Worm (Caenorhabditis elegans) whole organism, late embryonic: ENCODE results near the gene T04C12.33.

Experiments used
- ahr-1 ChIP-seq: sonication (generic microtip); optimal IDR thresholded peaks from 2 replicates; lab custom pipeline; 2016; ENCODE audit warnings: missing genetic modification characterization, missing compliant biosample characterization
- ama-1 ChIP-seq: fragments of 150-350 bp; optimal IDR thresholded peaks from 2 replicates; lab custom pipeline; 2014
- ceh-18 ChIP-seq: sonication (generic microtip); optimal IDR thresholded peaks from 2 replicates; lab custom pipeline; 2016; ENCODE audit warnings: missing genetic modification characterization, missing compliant biosample characterization
- ceh-24 ChIP-seq: sonication (generic microtip); optimal IDR thresholded peaks from 2 replicates; lab custom pipeline; 2016; ENCODE audit warnings: mild to moderate bottlenecking, missing genetic modification characterization, missing compliant biosample characterization
- ceh-30 ChIP-seq: fragments of 150-350 bp; optimal IDR thresholded peaks from 2 replicates; lab custom pipeline; 2014; ENCODE audit warnings: missing biosample characterization, missing genetic modification characterization
- ceh-31 ChIP-seq: sonication (generic microtip); optimal IDR thresholded peaks from 2 replicates; lab custom pipeline; 2016; ENCODE audit warnings: missing genetic modification characterization, missing compliant biosample characterization
- ceh-34 ChIP-seq: sonication (generic microtip); optimal IDR thresholded peaks from 2 replicates; lab custom pipeline; 2016; ENCODE audit warnings: mild to moderate bottlenecking, missing genetic modification characterization, missing compliant biosample characterization
- ceh-48 ChIP-seq: sonication (generic microtip); optimal IDR thresholded peaks from 2 replicates; lab custom pipeline; 2016; ENCODE audit warnings: missing genetic modification characterization, inconsistent platforms, missing compliant biosample characterization
- ceh-6 ChIP-seq: fragments of 200-800 bp; sonication (Bioruptor generic); optimal IDR thresholded peaks from 2 replicates; lab custom pipeline; 2018; ENCODE audit warnings: mild to moderate bottlenecking, missing genetic modification characterization, missing compliant biosample characterization
- dmd-4 ChIP-seq: sonication (generic microtip); optimal IDR thresholded peaks from 2 replicates; lab custom pipeline; 2016; ENCODE audit warnings: borderline replicate concordance, missing genetic modification characterization, missing compliant biosample characterization
- elt-2 ChIP-seq: sonication (generic microtip); optimal IDR thresholded peaks from 2 replicates; lab custom pipeline; 2016; ENCODE audit warnings: missing genetic modification reagents, missing genetic modification characterization, missing compliant biosample characterization
- ets-4 ChIP-seq: sonication (generic microtip); optimal IDR thresholded peaks from 2 replicates; lab custom pipeline; 2016; ENCODE audit warnings: missing genetic modification characterization, missing compliant biosample characterization
- eyg-1 ChIP-seq: sonication (generic microtip); optimal IDR thresholded peaks from 2 replicates; lab custom pipeline; 2016; ENCODE audit warnings: missing genotype, missing genetic modification characterization, missing compliant biosample characterization
- fkh-6 ChIP-seq: sonication (generic microtip); optimal IDR thresholded peaks from 2 replicates; lab custom pipeline; 2016; ENCODE audit warnings: missing genetic modification characterization, missing compliant biosample characterization
- hlh-13 ChIP-seq: fragments of 200-800 bp; sonication (Bioruptor generic); optimal IDR thresholded peaks from 2 replicates; lab custom pipeline; 2018; ENCODE audit warnings: mild to moderate bottlenecking, missing genetic modification characterization, missing compliant biosample characterization
- hlh-8 ChIP-seq: sonication (generic microtip); optimal IDR thresholded peaks from 2 replicates; lab custom pipeline; 2016; ENCODE audit warnings: missing genotype, missing genetic modification characterization, missing compliant biosample characterization
- lim-6 ChIP-seq: sonication (generic microtip); optimal IDR thresholded peaks from 2 replicates; lab custom pipeline; 2016; ENCODE audit warnings: missing genetic modification characterization, missing compliant biosample characterization
- lin-11 ChIP-seq: fragments of 200-800 bp; sonication (Bioruptor generic); optimal IDR thresholded peaks from 2 replicates; lab custom pipeline; 2018; ENCODE audit warnings: mild to moderate bottlenecking, missing genetic modification characterization, missing compliant biosample characterization
- nfya-1 ChIP-seq: sonication (generic microtip); optimal IDR thresholded peaks from 2 replicates; lab custom pipeline; 2017; ENCODE audit warnings: missing genetic modification characterization, mild to moderate bottlenecking, missing compliant biosample characterization, antibody characterized with exemption, moderate library complexity
- nhr-11 ChIP-seq: fragments of 150-350 bp; optimal IDR thresholded peaks from 2 replicates; lab custom pipeline; 2014; ENCODE audit warnings: missing biosample characterization, missing genetic modification characterization
- pag-3 ChIP-seq: sonication (generic microtip); optimal IDR thresholded peaks from 2 replicates; lab custom pipeline; 2016; ENCODE audit warnings: missing compliant biosample characterization, missing genetic modification characterization, borderline replicate concordance
- pat-9 ChIP-seq: fragments of 200-800 bp; sonication (Bioruptor generic); optimal IDR thresholded peaks from 2 replicates; lab custom pipeline; 2018; ENCODE audit warnings: mild to moderate bottlenecking, missing genetic modification characterization, moderate library complexity, missing compliant biosample characterization
- pha-2 ChIP-seq: sonication (generic microtip); optimal IDR thresholded peaks from 2 replicates; lab custom pipeline; 2017; ENCODE audit warnings: mild to moderate bottlenecking, missing genetic modification characterization, missing compliant biosample characterization
- pqm-1 ChIP-seq: sonication (generic microtip); optimal IDR thresholded peaks from 2 replicates; lab custom pipeline; 2016; ENCODE audit warnings: missing genetic modification characterization, missing compliant biosample characterization
- ref-2 ChIP-seq: sonication (generic microtip); optimal IDR thresholded peaks from 2 replicates; lab custom pipeline; 2016; ENCODE audit warnings: missing genetic modification characterization, missing compliant biosample characterization
- rnt-1 ChIP-seq: sonication (generic microtip); optimal IDR thresholded peaks from 2 replicates; lab custom pipeline; 2016; ENCODE audit warnings: missing genetic modification characterization, missing compliant biosample characterization
- sdc-2 ChIP-seq: sonication (generic microtip); optimal IDR thresholded peaks from 2 replicates; lab custom pipeline; 2016; ENCODE audit warnings: missing genotype, missing genetic modification characterization, missing compliant biosample characterization
- sox-2 ChIP-seq: fragments of 200-800 bp; sonication (Bioruptor generic); IDR thresholded peaks from 2 replicates; pipeline ENCODE4 v1.3.6; 2022; ENCODE audit warnings: missing genetic modification reagents, missing genetic modification characterization, missing compliant biosample characterization
- sox-4 ChIP-seq: sonication (generic microtip); optimal IDR thresholded peaks from 2 replicates; lab custom pipeline; 2017; ENCODE audit warnings: mild to moderate bottlenecking, missing genetic modification characterization, inconsistent platforms, missing compliant biosample characterization
- syd-9 ChIP-seq: sonication (generic microtip); optimal IDR thresholded peaks from 2 replicates; lab custom pipeline; 2016; ENCODE audit warnings: mild to moderate bottlenecking, missing genetic modification characterization, moderate library complexity, missing compliant biosample characterization
- tbx-2 ChIP-seq: sonication (generic microtip); optimal IDR thresholded peaks from 2 replicates; lab custom pipeline; 2016; ENCODE audit warnings: missing genetic modification characterization, missing compliant biosample characterization
- ttx-3 ChIP-seq: sonication (generic microtip); optimal IDR thresholded peaks from 2 replicates; lab custom pipeline; 2016; ENCODE audit warnings: missing genetic modification reagents, missing genetic modification characterization, missing compliant biosample characterization
- unc-3 ChIP-seq, 2 experiments: fragments of 200-800 bp in 1 of 2; sonication (Bioruptor generic) in 1 of 2; sonication (generic microtip) in 1 of 2; conservative IDR thresholded peaks in 1 of 2; optimal IDR thresholded peaks in 1 of 2; 2 replicates each; pipeline versions ENCODE4 v1.3.6 to Lab custom; 2016 to 2022; ENCODE audit warnings: missing compliant biosample characterization in 2 of 2, missing genetic modification characterization in 2 of 2, missing genetic modification reagents in 1 of 2
- unc-55 ChIP-seq: sonication (generic microtip); optimal IDR thresholded peaks from 2 replicates; lab custom pipeline; 2017; ENCODE audit warnings: missing biosample characterization, missing genetic modification reagents, missing genetic modification characterization
- unc-86 ChIP-seq: sonication (generic microtip); optimal IDR thresholded peaks from 2 replicates; lab custom pipeline; 2016; ENCODE audit warnings: missing genetic modification characterization, missing compliant biosample characterization
- zip-5 ChIP-seq: sonication (generic microtip); optimal IDR thresholded peaks from 2 replicates; lab custom pipeline; 2016; ENCODE audit warnings: missing genetic modification characterization, missing compliant biosample characterization

Gene T04C12.33

ce11 chrV:11078874-11079273, 26.9 kb downstream of the T04C12.33 start:
- no peak for TF ChIP-seq lin-11 (tag; lab: Kevin White, UChicago)
- TF ChIP-seq fkh-6 (tag; lab: Kevin White, UChicago), result no peak
- TF ChIP-seq ceh-6 (GFP tag; lab: Kevin White, UChicago), result no peak
- no peak for TF ChIP-seq ets-4
- no peak for TF ChIP-seq hlh-8 (tag; lab: Kevin White, UChicago)
- no peak for TF ChIP-seq pha-2 (tag; lab: Kevin White, UChicago)
- TF ChIP-seq lim-6 (tag; lab: Kevin White, UChicago), result no peak
- TF ChIP-seq ceh-31 (tag; lab: Kevin White, UChicago), result no peak

- TF ChIP-seq ceh-31 (tag; lab: Kevin White, UChicago), result peak; percentile 55
- no peak for TF ChIP-seq eyg-1
- TF ChIP-seq elt-2 (tag; lab: Kevin White, UChicago), result peak; percentile 95
- TF ChIP-seq ama-1 (lab: Kevin White, UChicago), result no peak
- TF ChIP-seq rnt-1 (tag; lab: Kevin White, UChicago), result peak; percentile 47
- TF ChIP-seq ceh-34 (tag; lab: Kevin White, UChicago), result peak; percentile 69
- peak; percentile 14 for TF ChIP-seq fkh-6 (tag; lab: Kevin White, UChicago)
- peak; percentile 67 for TF ChIP-seq unc-55
- peak; percentile 88 for TF ChIP-seq nfya-1
- peak; percentile 84 for TF ChIP-seq ceh-18
- TF ChIP-seq ref-2 (tag; lab: Kevin White, UChicago), result peak; percentile 56
- TF ChIP-seq ets-4, result no peak
- peak; percentile 13 for TF ChIP-seq syd-9 (tag; lab: Kevin White, UChicago)
- TF ChIP-seq tbx-2 (tag; lab: Kevin White, UChicago), result peak; percentile 5
- no peak for TF ChIP-seq ahr-1 (tag; lab: Kevin White, UChicago)
- peak; percentile 14 for TF ChIP-seq sdc-2 (tag; lab: Kevin White, UChicago)
- TF ChIP-seq ttx-3 (tag; lab: Kevin White, UChicago), result no peak
Measured at ce11 chrV:11080345-11081102, 28.5 kb downstream of the T04C12.33 start, which contains the start of gene act-1. Gene act-1, plus strand, starts transcription at chrV:11081052.

DNA sequence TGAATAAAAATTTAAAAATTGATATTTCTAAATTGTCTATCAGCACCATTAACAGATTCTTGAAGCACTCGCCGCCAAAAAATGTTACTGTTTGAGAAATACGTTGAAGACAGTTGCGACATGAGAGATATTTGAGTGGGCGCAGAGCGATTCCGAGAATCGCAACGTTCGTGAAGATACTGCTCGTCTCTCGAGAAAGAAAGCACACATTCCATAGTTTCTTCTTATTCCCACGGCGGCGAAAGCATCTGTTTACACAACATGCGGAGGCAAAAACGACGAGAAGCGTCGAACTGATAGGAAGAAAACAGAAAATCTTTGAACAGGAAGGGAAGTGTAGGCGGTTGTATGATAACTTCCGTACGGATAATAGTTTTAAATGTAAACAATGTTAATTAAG, 30.5 kb downstream of the T04C12.33 start:
- TF ChIP-seq tbx-2 (tag; lab: Kevin White, UChicago), result peak; percentile 67
- TF ChIP-seq rnt-1 (tag; lab: Kevin White, UChicago), result peak; percentile 76
- no peak for TF ChIP-seq hlh-13 (GFP tag; lab: Kevin White, UChicago)
- TF ChIP-seq ceh-34 (tag; lab: Kevin White, UChicago), result peak; percentile 54
- peak; percentile 16 for TF ChIP-seq ceh-31 (tag; lab: Kevin White, UChicago)
- TF ChIP-seq unc-86 (tag; lab: Kevin White, UChicago), result no peak
- no peak for TF ChIP-seq ceh-30
- TF ChIP-seq ceh-48 (tag; lab: Kevin White, UChicago), result no peak
- no peak for TF ChIP-seq pha-2 (tag; lab: Kevin White, UChicago)
- TF ChIP-seq unc-55, result no peak
- no peak for TF ChIP-seq ttx-3 (tag; lab: Kevin White, UChicago)
- no peak for TF ChIP-seq ceh-6 (GFP tag; lab: Kevin White, UChicago)
- peak; percentile 61 for TF ChIP-seq nfya-1
- peak; percentile 94 for TF ChIP-seq ceh-18
- TF ChIP-seq dmd-4, result peak; percentile 7
- TF ChIP-seq unc-3 (GFP tag; conservative IDR thresholded peaks at IDR 0.05; lab: Robert Waterston, UW), result no peak
- TF ChIP-seq unc-3 (tag; optimal IDR thresholded peaks at IDR 0.05; lab: Kevin White, UChicago), result no peak
- TF ChIP-seq hlh-8 (tag; lab: Kevin White, UChicago), result peak; percentile 45
- peak; percentile 5 for TF ChIP-seq pat-9 (tag; lab: Kevin White, UChicago)
- no peak for TF ChIP-seq ceh-24 (tag; lab: Kevin White, UChicago)
- TF ChIP-seq zip-5 (tag; lab: Kevin White, UChicago), result no peak
- TF ChIP-seq sox-4, result no peak
- TF ChIP-seq pqm-1 (tag; lab: Kevin White, UChicago), result no peak
- TF ChIP-seq syd-9 (tag; lab: Kevin White, UChicago), result no peak
- TF ChIP-seq, all 69 proteins: peak for 9

ce11 chrV:11082964-11083363, 30.9 kb downstream of the T04C12.33 start:
- TF ChIP-seq sox-2 (GFP tag; lab: Robert Waterston, UW) (no peak), nhr-11 (tag; lab: Kevin White, UChicago) (no peak), pag-3 (tag; lab: Kevin White, UChicago) (no peak)
